Worm (Caenorhabditis elegans) whole organism, L3 larva: ENCODE data around the gene rnf-121.

Experiments used
- nhr-237 ChIP-seq: fragments of 150-350 bp; optimal IDR thresholded peaks from 2 replicates; lab custom pipeline; 2014; ENCODE audit warnings: missing biosample characterization, missing genetic modification characterization
- nhr-77 ChIP-seq: fragments of 150-350 bp; optimal IDR thresholded peaks from 2 replicates; lab custom pipeline; 2014; ENCODE audit warnings: missing biosample characterization, missing genetic modification characterization
- pqm-1 ChIP-seq: fragments of 150-350 bp; optimal IDR thresholded peaks from 2 replicates; lab custom pipeline; 2017; ENCODE audit warnings: missing biosample characterization, missing genetic modification characterization, inconsistent platforms

ce11 chrIII:4123277-4123676 lies 47.5 kb downstream of the rnf-121 start:
- TF ChIP-seq nhr-77 (tag; lab: Kevin White, UChicago) (no peak), nhr-237 (no peak), pqm-1 (tag; lab: Kevin White, UChicago) (no peak)
